Worm (Caenorhabditis elegans) whole organism, dauer: Measurements from ENCODE around the gene drd-50.

Source experiments
- unc-62 ChIP-seq: sonication (generic microtip); optimal IDR thresholded peaks from 2 replicates; lab custom pipeline; 2017; ENCODE audit warnings: missing biosample characterization, missing genetic modification reagents, missing genetic modification characterization

The drd-50 gene

DNA sequence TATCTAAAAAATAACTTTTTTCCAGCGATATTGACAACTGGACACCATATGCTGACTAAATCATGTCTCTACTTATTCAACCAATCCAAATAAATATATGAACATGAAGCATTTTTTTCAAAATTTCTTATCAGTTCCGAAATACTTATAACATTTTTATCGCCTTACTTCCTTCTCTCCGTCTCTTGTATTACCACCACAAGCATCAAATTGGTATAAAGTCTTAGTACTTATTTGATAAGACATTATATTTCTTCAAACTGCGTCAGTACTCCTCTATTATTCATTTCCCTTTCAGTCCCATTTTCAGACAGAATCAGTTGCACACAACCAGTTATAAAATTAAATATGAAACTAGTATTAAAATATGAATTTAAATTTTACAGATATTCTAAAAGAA lies 30.4 kb downstream of the drd-50 start:
- no peak for TF ChIP-seq unc-62

DNA sequence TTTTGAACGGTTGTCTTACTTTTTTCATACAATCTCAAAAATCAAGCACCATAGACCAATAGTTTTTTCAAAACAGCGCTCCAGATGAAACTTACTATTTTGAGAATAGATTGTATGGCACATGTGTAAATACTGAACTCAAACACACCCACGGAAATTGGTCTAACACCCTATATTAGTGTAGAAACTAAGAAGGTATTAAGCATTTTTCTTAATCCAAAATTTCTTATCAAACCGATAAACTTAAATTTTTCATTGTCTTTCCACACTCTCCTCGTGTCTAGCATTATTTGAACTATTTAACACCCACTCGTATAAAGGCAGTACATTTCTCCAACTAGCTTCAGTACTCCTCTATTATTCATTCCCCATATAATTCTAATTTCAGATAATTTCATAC lies 32.6 kb downstream of the drd-50 start:
- TF ChIP-seq unc-62, result no peak

DNA sequence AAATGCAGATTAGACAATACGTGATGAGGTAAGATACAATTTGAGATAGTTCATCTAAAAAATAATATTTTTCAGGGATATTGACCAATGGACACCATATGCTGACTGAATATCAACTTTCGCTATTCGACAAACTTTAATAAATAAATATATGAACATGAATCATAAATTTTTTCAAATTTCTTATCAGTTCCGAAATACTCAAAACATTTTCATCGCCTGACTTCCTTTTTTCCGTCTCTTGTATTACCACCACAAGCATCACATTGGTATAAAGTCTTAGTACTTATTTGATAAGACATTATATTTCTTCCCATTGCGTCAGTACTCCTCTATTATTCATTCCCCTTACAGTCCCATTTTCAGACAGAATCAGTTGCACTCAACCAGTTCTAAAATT lies 34.6 kb downstream of the drd-50 start, which contains the start of the genes K08D10.10 and R07C12.1:
Gene K08D10.10, plus strand, starts transcription at position 93 of the 400 bp plus-strand sequence.
Gene R07C12.1, plus strand, starts transcription at position 314 of the 400 bp plus-strand sequence.
- TF ChIP-seq unc-62, result no peak

ce11 chrIV:4154641-4155040 lies 37.1 kb downstream of the drd-50 start, which contains the start of gene K08D10.14:
Gene K08D10.14 (plus strand): TSS chrIV:4154941.
- TF ChIP-seq unc-62, result no peak

DNA sequence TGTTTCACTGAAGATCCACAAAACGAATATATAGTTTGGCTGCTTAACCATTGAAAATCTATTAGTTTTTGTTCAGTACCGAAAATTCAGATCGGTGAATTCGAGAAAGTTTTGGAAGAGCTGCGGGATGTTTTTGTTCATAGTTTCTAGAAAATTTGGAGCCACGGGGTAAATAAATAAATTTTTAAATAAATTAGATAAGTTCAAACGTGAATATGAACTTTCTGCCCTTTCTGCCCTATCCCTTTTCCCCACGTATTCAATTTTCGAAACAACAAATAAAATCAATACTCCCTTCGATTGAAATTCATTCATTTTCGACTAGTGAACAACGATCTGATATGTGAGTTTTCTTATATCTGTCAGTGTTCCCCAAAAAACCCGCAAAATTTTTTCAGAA lies 44.6 kb downstream of the drd-50 start, which contains the start of gene scrm-5:
Gene scrm-5, plus strand, starts transcription at position 301 of the 400 bp plus-strand sequence.
- no peak for TF ChIP-seq unc-62

DNA sequence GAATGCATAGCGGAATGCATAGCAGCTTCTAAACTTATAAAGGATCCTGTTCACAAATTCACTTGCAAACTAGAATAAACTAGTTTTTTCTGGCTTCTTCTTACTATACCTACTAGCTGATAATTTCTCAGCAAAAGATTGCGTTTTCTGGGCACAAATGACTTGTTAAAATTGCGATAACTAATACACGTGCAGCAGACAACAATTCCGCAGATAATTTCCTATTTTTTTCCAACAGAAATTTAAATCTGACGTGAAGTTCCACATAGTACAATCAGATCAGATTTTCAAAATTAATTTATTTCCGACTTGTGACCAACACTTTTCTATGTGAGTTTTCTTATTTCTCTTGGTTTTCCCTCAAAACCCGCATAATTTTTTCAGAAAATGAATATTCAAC lies 46.9 kb downstream of the drd-50 start, which contains the start of gene scrm-8:
Gene scrm-8, plus strand, starts transcription at position 301 of the 400 bp plus-strand sequence.
- TF ChIP-seq unc-62, result no peak

DNA sequence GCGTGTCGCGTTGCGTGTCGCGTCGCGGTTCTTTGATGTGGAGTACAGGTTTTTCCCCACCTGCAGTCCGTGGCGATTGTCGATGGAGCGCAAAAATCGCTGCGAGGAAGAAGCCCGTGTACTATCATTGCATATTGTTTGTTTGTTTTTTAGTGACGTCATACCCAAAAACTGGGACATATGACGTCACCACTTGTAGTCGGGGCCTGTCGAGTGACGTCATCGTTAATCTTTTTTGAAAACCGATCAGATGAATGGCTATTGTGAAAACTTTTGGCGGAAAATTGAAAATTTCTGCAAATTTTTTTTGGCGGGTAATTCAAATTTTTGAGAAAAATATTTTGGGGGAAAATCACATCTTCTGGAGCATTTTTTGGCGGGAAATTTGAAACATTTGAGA lies 49.8 kb downstream of the drd-50 start:
- TF ChIP-seq unc-62, result no peak
